Worm (Caenorhabditis elegans): Measurements from ENCODE around the gene W02G9.4.

DNA sequence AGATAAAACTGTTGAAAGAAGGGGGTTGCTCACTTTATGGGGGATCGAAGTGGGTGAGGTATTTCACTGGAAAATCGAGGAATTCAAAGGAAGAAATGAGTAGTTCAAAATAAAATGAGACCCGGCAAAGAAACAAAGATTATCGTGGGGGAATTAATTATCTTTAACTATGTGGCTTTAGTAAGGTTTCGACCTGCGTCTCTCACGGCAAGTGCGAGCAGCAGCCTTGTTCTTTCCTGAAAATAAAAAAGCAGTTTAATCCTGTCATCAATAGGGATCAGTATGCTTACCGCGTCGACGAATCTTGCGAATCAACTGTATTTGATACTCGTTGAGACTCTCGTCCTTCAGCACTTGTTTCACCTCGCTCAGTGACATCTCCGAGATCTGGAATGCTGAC is 44.8 kb upstream of the W02G9.4 start, which contains the start of gene srh-271:
- no peak for TF ChIP-seq ama-1 (optimal IDR thresholded peaks at IDR 0.05)
- TF ChIP-seq nhr-77 (tag; optimal IDR thresholded peaks at IDR 0.05): no peak
